Fruit fly (Drosophila melanogaster): ENCODE results near the gene CG6052.

Gene CG6052

DNA sequence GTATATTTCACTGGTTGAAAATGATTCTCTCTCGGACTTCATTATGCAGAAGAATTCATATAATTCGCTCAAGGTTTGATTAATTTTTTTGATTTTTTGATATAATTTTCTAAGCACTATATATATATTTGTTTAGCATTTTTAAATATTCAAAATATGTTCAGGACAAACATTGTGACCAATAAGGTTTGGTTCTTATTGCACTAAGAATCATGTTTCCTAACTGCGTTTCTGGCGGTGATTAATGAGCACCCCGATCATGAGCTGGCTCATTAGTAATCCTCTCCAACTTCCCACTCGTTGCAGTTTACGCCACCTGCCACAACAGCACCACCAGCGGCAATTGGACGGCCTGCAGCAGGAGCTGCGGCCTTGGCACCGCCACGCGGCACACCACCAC lies at the start of gene CG6052:
Gene CG6052, minus strand, starts transcription at position 101 of the 400 bp plus-strand sequence.
- no peak for TF ChIP-seq CG17801 (GFP tag; optimal IDR thresholded peaks at IDR 0.05; ENCODE audit: partially characterized antibody)

DNA sequence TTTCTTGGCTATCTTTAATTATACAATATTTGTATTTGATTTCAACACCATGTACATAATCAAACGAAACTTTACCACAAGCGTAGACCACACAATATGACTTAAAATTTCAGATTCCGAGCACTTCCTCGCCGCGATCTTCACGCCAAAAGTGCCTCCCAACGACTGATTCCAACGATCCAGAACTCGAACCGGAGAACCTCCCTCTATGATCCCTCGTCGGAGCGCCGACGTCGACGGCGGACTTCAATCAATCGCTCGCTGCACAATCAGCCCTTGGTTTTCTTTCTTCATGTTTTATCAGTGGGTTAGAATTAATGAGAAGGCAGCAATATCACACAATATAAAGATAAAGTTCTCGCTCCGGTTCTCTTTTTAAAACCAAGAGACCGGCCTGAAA lies 34.8 kb upstream of the CG6052 start, which contains the start of the genes Adgf-A and Adgf-A2:
Gene Adgf-A, minus strand, starts transcription at position 172 of the 400 bp plus-strand sequence.
Gene Adgf-A2, minus strand, starts transcription at position 172 of the 400 bp plus-strand sequence.
- no peak for TF ChIP-seq CG17801 (GFP tag; optimal IDR thresholded peaks at IDR 0.05; ENCODE audit: partially characterized antibody)

DNA sequence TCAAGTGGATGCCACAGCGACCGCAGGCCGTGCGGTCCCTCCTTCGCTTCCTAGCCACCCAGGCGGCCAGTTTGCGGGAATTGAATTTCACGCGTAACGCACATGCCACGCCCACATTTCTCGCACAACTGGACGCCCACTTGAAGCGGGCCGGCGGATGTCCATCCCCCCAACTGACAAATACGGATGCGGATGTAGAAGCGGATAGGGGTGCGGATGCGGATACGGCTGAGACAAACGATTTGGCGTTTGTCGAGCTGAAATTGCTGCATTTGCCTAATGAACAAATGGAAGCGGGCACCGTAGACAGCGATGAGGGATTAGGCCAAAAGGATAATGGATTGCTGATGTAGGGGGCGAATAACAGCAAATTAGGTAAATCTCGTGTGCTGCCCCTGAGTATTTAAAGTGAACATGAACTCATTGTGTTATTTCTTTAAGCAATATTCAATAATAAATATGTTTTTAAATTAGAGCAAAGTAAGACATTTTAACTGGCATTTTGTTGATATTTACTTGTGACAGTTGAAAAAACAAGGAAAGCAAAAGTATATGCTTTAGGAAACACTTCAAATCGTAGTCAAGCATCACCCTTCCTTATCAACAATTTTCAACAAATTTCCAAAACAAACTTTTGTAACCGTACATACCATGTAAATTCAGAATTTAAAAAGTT lies 30.0 kb upstream of the CG6052 start, which contains the start of gene CG32181:
Gene CG32181, plus strand, starts transcription at position 626 of the 676 bp plus-strand sequence.
- TF ChIP-seq CG17801 (GFP tag; optimal IDR thresholded peaks at IDR 0.05; ENCODE audit: partially characterized antibody): no peak

dm6 chr3L:17758084-17758211 lies 28.8 kb upstream of the CG6052 start, which contains the start of gene CG32182:
CG32182 (plus strand) TSS chr3L:17758112.
- TF ChIP-seq CG17801 (GFP tag; optimal IDR thresholded peaks at IDR 0.05; ENCODE audit: partially characterized antibody): no peak

dm6 chr3L:17757156-17758083 lies 28.2 kb upstream of the CG6052 start:
- no peak for TF ChIP-seq CG17801 (GFP tag; optimal IDR thresholded peaks at IDR 0.05; ENCODE audit: partially characterized antibody)

DNA sequence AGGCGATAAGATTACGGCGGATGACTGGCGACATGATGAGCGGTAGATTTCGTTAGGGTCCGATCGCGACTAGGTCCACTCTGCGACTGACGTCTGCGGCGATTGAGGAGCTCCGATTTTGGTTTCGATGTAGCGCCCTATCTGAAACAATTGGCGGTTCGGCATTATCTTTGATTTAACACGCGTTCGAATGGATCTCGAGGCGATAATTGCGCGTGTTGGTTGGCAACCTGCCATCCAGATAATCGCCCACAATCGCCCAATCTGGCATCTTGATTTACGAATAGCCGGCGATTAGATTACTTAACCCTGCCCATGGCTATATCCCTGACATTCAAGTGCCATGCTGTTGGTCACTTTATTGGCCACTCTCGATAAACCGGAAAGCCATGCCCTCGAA lies 25.1 kb upstream of the CG6052 start:
- TF ChIP-seq CG17801 (GFP tag; optimal IDR thresholded peaks at IDR 0.05; ENCODE audit: partially characterized antibody): no peak

DNA sequence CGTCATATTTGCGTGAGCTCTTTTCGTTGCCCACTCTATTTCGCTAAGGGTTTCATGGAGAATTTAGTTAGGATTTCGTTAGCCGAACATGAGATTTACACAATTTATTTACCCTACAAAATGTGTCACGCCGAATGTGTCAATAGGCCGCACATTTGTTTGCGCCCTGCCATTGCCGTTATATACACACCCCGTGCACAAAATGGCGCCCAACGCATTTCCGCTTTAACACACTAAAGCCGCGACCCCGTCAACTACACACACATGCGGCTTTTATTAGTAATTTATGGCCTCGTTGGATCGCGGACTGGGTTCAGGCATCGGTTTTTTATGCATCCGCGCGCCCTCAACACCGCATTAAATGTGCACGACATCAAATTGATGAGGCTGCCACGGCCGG lies 21.3 kb upstream of the CG6052 start, which contains the start of gene Adgf-B:
Gene Adgf-B, minus strand, starts transcription at position 101 of the 400 bp plus-strand sequence.
- TF ChIP-seq CG17801 (GFP tag; optimal IDR thresholded peaks at IDR 0.05; ENCODE audit: partially characterized antibody): no peak

- no peak for TF ChIP-seq CG17801 (GFP tag; optimal IDR thresholded peaks at IDR 0.05; ENCODE audit: partially characterized antibody)
Observed at dm6 chr3L:17746760-17747159, 17.6 kb upstream of the CG6052 start, which contains the start of gene CG6034. CG6034 (minus strand) TSS chr3L:17746860.

dm6 chr3L:17742531-17742930 lies 13.4 kb upstream of the CG6052 start:
- no peak for TF ChIP-seq CG17801 (GFP tag; optimal IDR thresholded peaks at IDR 0.05; ENCODE audit: partially characterized antibody)

- peak; percentile 77 for TF ChIP-seq CG17801 (GFP tag; optimal IDR thresholded peaks at IDR 0.05; ENCODE audit: partially characterized antibody)
Observed at dm6 chr3L:17740471-17740870, 11.3 kb upstream of the CG6052 start, which contains the start of gene CG7460. CG7460 (plus strand) TSS chr3L:17740540.

dm6 chr3L:17739627-17740026 lies 10.4 kb upstream of the CG6052 start:
- TF ChIP-seq CG17801 (GFP tag; optimal IDR thresholded peaks at IDR 0.05; ENCODE audit: partially characterized antibody): no peak

DNA sequence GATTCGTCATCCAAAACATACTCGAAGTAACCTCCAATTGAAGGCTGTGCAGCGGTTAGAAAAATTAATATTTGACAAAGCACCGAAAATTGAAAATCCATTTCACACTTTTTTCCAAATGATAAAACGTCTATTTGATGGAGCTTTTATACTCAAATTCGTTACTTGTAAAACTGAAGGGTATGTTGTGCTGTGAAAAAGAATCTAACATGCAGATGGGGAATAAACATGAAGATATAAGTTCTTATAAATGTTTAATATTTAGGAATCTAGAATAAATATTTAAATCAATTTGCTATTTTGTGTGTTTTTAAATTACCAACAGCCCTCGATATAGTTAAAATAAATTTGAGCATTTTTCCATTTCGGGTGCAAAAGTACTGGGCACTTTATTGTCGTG lies 9.4 kb downstream of the CG6052 start, which contains the start of gene CheB74a:
Gene CheB74a, minus strand, starts transcription at position 101 of the 400 bp plus-strand sequence.
- TF ChIP-seq CG17801 (GFP tag; optimal IDR thresholded peaks at IDR 0.05; ENCODE audit: partially characterized antibody): no peak

DNA sequence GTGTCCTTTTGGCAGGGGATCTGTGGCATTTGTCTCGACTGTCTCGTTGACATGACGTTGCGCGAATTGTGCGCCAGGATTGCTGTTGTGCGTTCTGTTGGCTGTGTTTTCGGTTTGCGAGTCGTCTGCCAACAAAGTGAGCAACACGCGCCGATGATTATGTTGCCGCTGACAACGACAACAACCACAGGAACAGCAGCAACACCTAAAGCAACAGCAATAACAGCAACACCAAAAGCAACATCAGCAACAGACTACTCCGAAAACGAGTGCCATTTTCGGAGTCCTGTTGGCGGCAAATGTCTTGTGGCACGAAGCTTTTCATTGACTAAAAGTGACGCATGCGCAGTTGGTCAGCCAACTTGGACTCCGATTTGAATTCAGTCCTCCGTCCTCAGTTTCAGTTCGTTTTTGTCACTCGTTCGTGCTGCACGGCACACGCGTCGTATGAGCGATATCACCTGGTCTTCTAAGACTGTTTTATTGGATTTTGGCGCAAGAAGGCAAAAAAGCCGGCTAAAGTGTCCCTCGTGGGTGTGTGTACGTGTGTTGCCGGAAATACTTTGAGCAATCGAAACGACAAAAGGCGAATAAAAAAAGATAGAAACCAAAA lies 39.5 kb downstream of the CG6052 start, which contains the start of gene Ccn:
Gene Ccn, plus strand, starts transcription at position 437 of the 613 bp plus-strand sequence.
- no peak for TF ChIP-seq CG17801 (GFP tag; optimal IDR thresholded peaks at IDR 0.05; ENCODE audit: partially characterized antibody)
